Fruit fly (Drosophila melanogaster): Measurements from ENCODE around the gene Vps45.

The Vps45 gene

DNA sequence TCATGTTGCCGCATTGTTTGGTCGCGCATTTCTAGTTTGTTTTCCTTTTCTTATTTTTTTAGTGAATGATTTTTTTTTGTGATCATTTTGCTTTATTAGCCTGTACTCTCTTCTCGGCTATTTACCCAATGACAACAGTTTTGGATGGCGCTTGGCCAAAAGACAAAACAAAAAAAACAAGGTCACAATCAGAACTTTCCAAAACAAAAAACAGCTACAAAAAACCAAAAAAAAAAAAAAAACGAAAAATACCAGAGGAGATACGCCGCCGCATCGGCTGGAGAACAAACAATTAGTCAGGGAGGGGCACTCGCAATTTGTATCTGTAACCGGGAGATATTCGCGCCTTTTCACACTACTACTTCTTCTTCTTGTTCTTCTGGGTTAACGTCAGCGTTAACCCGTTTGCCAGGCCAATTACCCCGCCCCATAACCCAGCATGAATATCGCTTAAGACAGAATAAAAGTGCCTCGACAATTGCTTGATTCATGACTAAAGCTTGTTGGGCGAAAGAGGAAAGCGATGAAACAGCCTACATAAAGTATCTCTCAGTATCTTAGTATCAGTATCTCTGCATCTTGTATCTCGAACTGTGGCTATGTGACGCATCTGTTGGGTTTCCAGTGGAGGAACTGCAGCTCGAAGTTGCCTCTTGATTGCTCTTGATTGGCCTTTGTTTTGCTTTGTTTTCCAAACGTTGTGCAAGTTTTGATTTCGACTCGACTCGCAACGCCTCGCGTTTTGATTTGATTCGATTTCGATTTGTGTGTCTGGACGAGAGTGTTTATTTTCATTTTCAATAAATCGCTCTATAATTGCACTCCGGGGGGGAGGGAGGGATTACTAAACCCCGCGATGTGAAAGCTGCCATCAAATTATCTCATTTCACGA, 43.4 kb downstream of the Vps45 start (continued):
- no peak for TF ChIP-seq gcm (GFP tag; optimal IDR thresholded peaks at IDR 0.05)
- TF ChIP-seq corto (GFP tag; optimal IDR thresholded peaks at IDR 0.05): no peak
- TF ChIP-seq dmrt11E (tag; optimal IDR thresholded peaks at IDR 0.05): no peak
- TF ChIP-seq sens (GFP tag): peak; percentile 62
- no peak for TF ChIP-seq CG17568 (GFP tag; optimal IDR thresholded peaks at IDR 0.05)
- TF ChIP-seq grn (GFP tag; optimal IDR thresholded peaks at IDR 0.05): peak; percentile 46
- TF ChIP-seq slou (GFP tag; optimal IDR thresholded peaks at IDR 0.05): no peak
- peak; percentile 14 for TF ChIP-seq Med (GFP tag)
- TF ChIP-seq hkb (optimal IDR thresholded peaks at IDR 0.05): no peak
- no peak for TF ChIP-seq hkb (GFP tag; IDR thresholded peaks at IDR 0.05)
- TF ChIP-seq CG12155 (GFP tag; optimal IDR thresholded peaks at IDR 0.05): no peak
- no peak for TF ChIP-seq kni (GFP tag; optimal IDR thresholded peaks at IDR 0.05)
- TF ChIP-seq Dbx (GFP tag; IDR thresholded peaks at IDR 0.05): no peak
- no peak for TF ChIP-seq maf-S (GFP tag; optimal IDR thresholded peaks at IDR 0.05)
- no peak for TF ChIP-seq luna (GFP tag; optimal IDR thresholded peaks at IDR 0.05)
- TF ChIP-seq btn (GFP tag; optimal IDR thresholded peaks at IDR 0.05): no peak
- TF ChIP-seq shn (GFP tag; optimal IDR thresholded peaks at IDR 0.05): no peak
- TF ChIP-seq vvl (GFP tag; IDR thresholded peaks at IDR 0.05): peak; percentile 19; the same call in 1 of the 2 replicates
- peak; percentile 90 for TF ChIP-seq Awh (GFP tag; IDR thresholded peaks at IDR 0.05)
- no peak for TF ChIP-seq CG10267 (tag; optimal IDR thresholded peaks at IDR 0.05)
- TF ChIP-seq CG13296 (GFP tag; optimal IDR thresholded peaks at IDR 0.05): no peak
- no peak for TF ChIP-seq Hr51 (GFP tag; optimal IDR thresholded peaks at IDR 0.05)
- TF ChIP-seq CG7839 (tag; optimal IDR thresholded peaks at IDR 0.05): no peak
- TF ChIP-seq Bteb2 (GFP tag; optimal IDR thresholded peaks at IDR 0.05): no peak
- TF ChIP-seq CG12391 (tag; optimal IDR thresholded peaks at IDR 0.05): no peak
- TF ChIP-seq Blimp-1 (GFP tag; optimal IDR thresholded peaks at IDR 0.05): peak; percentile 5
- no peak for TF ChIP-seq CG5180 (GFP tag; optimal IDR thresholded peaks at IDR 0.05)
- no peak for TF ChIP-seq CG10366 (GFP tag; IDR thresholded peaks at IDR 0.05)
- TF ChIP-seq CG4617 (GFP tag; optimal IDR thresholded peaks at IDR 0.05; ENCODE audit: borderline replicate concordance): no peak

DNA sequence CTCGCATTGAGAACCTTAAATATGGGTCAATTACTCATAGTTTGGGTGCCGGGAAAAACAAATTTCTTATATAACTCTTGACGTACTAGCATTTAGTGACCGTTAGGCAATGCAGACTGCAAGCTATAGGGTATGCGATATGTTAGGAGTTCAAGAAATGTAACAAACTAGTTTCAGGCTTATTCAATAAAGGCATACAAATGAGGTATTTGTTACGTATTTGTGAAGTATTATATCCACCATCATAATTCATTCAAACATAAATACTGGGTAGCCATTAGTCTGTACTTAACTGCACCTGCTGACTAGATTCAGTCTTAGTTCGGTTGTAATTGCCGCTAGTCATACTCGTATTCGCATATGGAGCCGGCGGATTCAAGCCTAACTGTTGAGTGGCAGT, 44.5 kb downstream of the Vps45 start:
- TF ChIP-seq wdn (GFP tag; IDR thresholded peaks at IDR 0.05) (no peak), NFAT (GFP tag; IDR thresholded peaks at IDR 0.05) (no peak), nerfin-1 (tag; optimal IDR thresholded peaks at IDR 0.05) (no peak), CG16813 (GFP tag; IDR thresholded peaks at IDR 0.05; ENCODE audit: partially characterized antibody) (peak; percentile 60), Gsc (GFP tag; IDR thresholded peaks at IDR 0.05) (no peak), CG30403 (GFP tag; optimal IDR thresholded peaks at IDR 0.05) (no peak), CG4328 (GFP tag; optimal IDR thresholded peaks at IDR 0.05) (no peak), Dll (GFP tag; IDR thresholded peaks at IDR 0.05; ENCODE audit: partially characterized antibody) (0 out of 4 replicates have a peak, but pooled peaks have one; percentile 19), Sox100B (GFP tag; optimal IDR thresholded peaks at IDR 0.05) (no peak), CG4854 (GFP tag; optimal IDR thresholded peaks at IDR 0.05) (no peak), ssp (GFP tag; IDR thresholded peaks at IDR 0.05) (no peak), slp2 (GFP tag; optimal IDR thresholded peaks at IDR 0.05) (no peak), Bgb (GFP tag; IDR thresholded peaks at IDR 0.05; ENCODE audit: partially characterized antibody) (peak; percentile 40; the same call in 1 of the 2 replicates), bbx (GFP tag; IDR thresholded peaks at IDR 0.05; ENCODE audit: partially characterized antibody) (peak; percentile 31; the same call in 1 of the 2 replicates), crc (GFP tag; optimal IDR thresholded peaks at IDR 0.05) (no peak), bab2 (GFP tag; optimal IDR thresholded peaks at IDR 0.05) (no peak), gcm2 (GFP tag; optimal IDR thresholded peaks at IDR 0.05) (no peak), al (GFP tag; IDR thresholded peaks at IDR 0.05) (no peak), Drgx (GFP tag; IDR thresholded peaks at IDR 0.05) (0 out of 2 replicates have a peak, but pooled peaks have one; percentile 15), CG12942 (GFP tag; optimal IDR thresholded peaks at IDR 0.05) (no peak), CG7963 (GFP tag; IDR thresholded peaks at IDR 0.05; ENCODE audit: partially characterized antibody) (peak; percentile 58; the same call in 1 of the 3 replicates)

Data from whole organism, embryonic.